Fruit fly (Drosophila melanogaster) whole organism, prepupa: ENCODE results near the gene EndoA.

Experiments used
- Blimp-1 ChIP-seq: fragments of 200-800 bp; sonication (Bioruptor generic); optimal IDR thresholded peaks from 3 replicates; lab custom pipeline; 2017; ENCODE audit warnings: missing biosample characterization, missing genetic modification characterization, mild to moderate bottlenecking, moderate library complexity, missing genetic modification reagents
- CG10631 ChIP-seq: fragments of 200-800 bp; sonication (Bioruptor generic); optimal IDR thresholded peaks from 2 replicates; lab custom pipeline; 2016; ENCODE audit warnings: missing biosample characterization, missing genetic modification characterization
- CG10669 ChIP-seq: fragments of 200-800 bp; sonication (Bioruptor generic); optimal IDR thresholded peaks from 3 replicates; lab custom pipeline; 2018; ENCODE audit warnings: missing biosample characterization, mild to moderate bottlenecking, missing genetic modification characterization, moderate library complexity
- CG11294 ChIP-seq: fragments of 200-800 bp; sonication (Bioruptor generic); IDR thresholded peaks from 2 replicates; pipeline ENCODE4 v1.3.6; 2022; ENCODE audit warnings: missing biosample characterization, missing genetic modification characterization
- CG11762 ChIP-seq: fragments of 200-800 bp; sonication (Bioruptor generic); optimal IDR thresholded peaks from 3 replicates; lab custom pipeline; 2016; ENCODE audit warnings: missing biosample characterization, missing genetic modification characterization; ENCODE audit not compliant: insufficient read depth
- CG11902 ChIP-seq: fragments of 200-800 bp; sonication (Bioruptor generic); optimal IDR thresholded peaks from 3 replicates; lab custom pipeline; 2016; ENCODE audit warnings: missing biosample characterization, missing genetic modification characterization
- CG15336 ChIP-seq: fragments of 200-800 bp; sonication (Bioruptor generic); IDR thresholded peaks from 2 replicates; pipeline ENCODE4 v1.3.6; 2022; ENCODE audit warnings: missing biosample characterization, missing genetic modification characterization
- CG1621 ChIP-seq: fragments of 200-800 bp; sonication (Bioruptor generic); optimal IDR thresholded peaks from 3 replicates; lab custom pipeline; 2018; ENCODE audit warnings: missing biosample characterization, mild to moderate bottlenecking, missing genetic modification characterization
- CG16779 ChIP-seq: fragments of 200-800 bp; sonication (Bioruptor generic); optimal IDR thresholded peaks from 3 replicates; lab custom pipeline; 2017; ENCODE audit warnings: missing biosample characterization, mild to moderate bottlenecking, missing genetic modification characterization
- CG3032 ChIP-seq: fragments of 200-800 bp; optimal IDR thresholded peaks from 2 replicates; lab custom pipeline; 2019; ENCODE audit warnings: missing biosample characterization, mild to moderate bottlenecking, missing genetic modification characterization, moderate library complexity
- CG31627 ChIP-seq: fragments of 200-800 bp; sonication (Bioruptor generic); optimal IDR thresholded peaks from 3 replicates; lab custom pipeline; 2016; ENCODE audit warnings: missing biosample characterization, missing genetic modification characterization
- CG32006 ChIP-seq: fragments of 200-800 bp; sonication (Bioruptor generic); optimal IDR thresholded peaks from 3 replicates; lab custom pipeline; 2017; ENCODE audit warnings: missing biosample characterization, mild to moderate bottlenecking, missing genetic modification characterization
- CG3919 ChIP-seq: fragments of 200-800 bp; sonication (Bioruptor generic); optimal IDR thresholded peaks from 3 replicates; lab custom pipeline; 2016; ENCODE audit warnings: missing biosample characterization, missing genetic modification characterization
- CG4318 ChIP-seq: fragments of 200-800 bp; sonication (Bioruptor generic); optimal IDR thresholded peaks from 3 replicates; lab custom pipeline; 2017; ENCODE audit warnings: missing biosample characterization, mild to moderate bottlenecking, missing genetic modification characterization
- CG6163 ChIP-seq: fragments of 200-800 bp; sonication (Bioruptor generic); IDR thresholded peaks from 3 replicates; pipeline ENCODE4 v1.3.6; 2022; ENCODE audit warnings: missing biosample characterization, missing genetic modification characterization
- CG6792 ChIP-seq: fragments of 200-800 bp; sonication (Bioruptor generic); optimal IDR thresholded peaks from 3 replicates; lab custom pipeline; 2016; ENCODE audit warnings: missing biosample characterization, missing genetic modification characterization
- CG6854 ChIP-seq: fragments of 200-800 bp; sonication (Bioruptor generic); optimal IDR thresholded peaks from 2 replicates; lab custom pipeline; 2017; ENCODE audit warnings: missing biosample characterization, mild to moderate bottlenecking, missing genetic modification characterization
- CG7368 ChIP-seq: fragments of 200-800 bp; sonication (Bioruptor generic); optimal IDR thresholded peaks from 3 replicates; lab custom pipeline; 2016; ENCODE audit warnings: missing biosample characterization, missing genetic modification characterization
- CG8119 ChIP-seq: fragments of 200-800 bp; sonication (Bioruptor generic); IDR thresholded peaks from 3 replicates; pipeline ENCODE4 v1.3.6; 2022; ENCODE audit warnings: missing biosample characterization, missing genetic modification characterization
- CG9139 ChIP-seq: fragments of 200-800 bp; sonication (Bioruptor generic); optimal IDR thresholded peaks from 3 replicates; lab custom pipeline; 2017; ENCODE audit warnings: missing biosample characterization, mild to moderate bottlenecking, missing genetic modification characterization
- Eip75B ChIP-seq: fragments of 200-800 bp; sonication (Bioruptor generic); optimal IDR thresholded peaks from 3 replicates; lab custom pipeline; 2016; ENCODE audit warnings: missing biosample characterization, missing genetic modification characterization
- Eip78C ChIP-seq: fragments of 200-800 bp; sonication (Bioruptor generic); peaks from one replicate; lab custom pipeline; 2016; ENCODE audit warnings: missing biosample characterization, missing genetic modification characterization
- Eip93F ChIP-seq: fragments of 200-800 bp; sonication (Bioruptor generic); optimal IDR thresholded peaks from 2 replicates; lab custom pipeline; 2016; ENCODE audit warnings: missing biosample characterization, mild to moderate bottlenecking, missing genetic modification characterization
- Ets21C ChIP-seq: fragments of 200-800 bp; sonication (Bioruptor generic); optimal IDR thresholded peaks from 3 replicates; lab custom pipeline; 2016; ENCODE audit warnings: missing biosample characterization, missing genetic modification characterization
- Ets96B ChIP-seq: fragments of 200-800 bp; optimal IDR thresholded peaks from 2 replicates; lab custom pipeline; 2019; ENCODE audit warnings: missing biosample characterization, mild to moderate bottlenecking, missing genetic modification characterization, moderate library complexity
- Gug ChIP-seq: fragments of 200-800 bp; sonication (Bioruptor generic); IDR thresholded peaks from 2 replicates; pipeline ENCODE4 v1.3.6; 2022; ENCODE audit warnings: missing biosample characterization, missing genetic modification characterization
- Hr4 ChIP-seq: fragments of 200-800 bp; sonication (Bioruptor generic); optimal IDR thresholded peaks from 3 replicates; lab custom pipeline; 2016; ENCODE audit warnings: missing biosample characterization, missing genetic modification characterization
- OdsH ChIP-seq: fragments of 200-800 bp; sonication (Bioruptor generic); optimal IDR thresholded peaks from 3 replicates; lab custom pipeline; 2016; ENCODE audit warnings: missing biosample characterization, missing genetic modification characterization
- Smox ChIP-seq: fragments of 200-800 bp; sonication (Bioruptor generic); optimal IDR thresholded peaks from 3 replicates; lab custom pipeline; 2016; ENCODE audit warnings: missing biosample characterization, missing genetic modification characterization
- Sox102F ChIP-seq: fragments of 200-800 bp; sonication (Bioruptor generic); optimal IDR thresholded peaks from 2 replicates; lab custom pipeline; 2016; ENCODE audit warnings: missing biosample characterization, mild to moderate bottlenecking, missing genetic modification characterization
- Sox14 ChIP-seq: fragments of 200-800 bp; sonication (Bioruptor generic); optimal IDR thresholded peaks from 3 replicates; lab custom pipeline; 2016; ENCODE audit warnings: missing biosample characterization, missing genetic modification characterization
- achi ChIP-seq: fragments of 200-800 bp; sonication (Bioruptor generic); optimal IDR thresholded peaks from 3 replicates; lab custom pipeline; 2016; ENCODE audit warnings: missing biosample characterization, missing genetic modification characterization
- acj6 ChIP-seq: fragments of 200-800 bp; sonication (Bioruptor generic); optimal IDR thresholded peaks from 3 replicates; lab custom pipeline; 2016; ENCODE audit warnings: missing biosample characterization, missing genetic modification characterization
- cyc ChIP-seq: fragments of 200-800 bp; sonication (Bioruptor generic); optimal IDR thresholded peaks from 3 replicates; lab custom pipeline; 2016; ENCODE audit warnings: missing biosample characterization, missing genetic modification characterization
- dsx ChIP-seq: fragments of 200-800 bp; optimal IDR thresholded peaks from 3 replicates; lab custom pipeline; 2019; ENCODE audit warnings: missing biosample characterization, mild to moderate bottlenecking, missing genetic modification characterization, moderate library complexity; ENCODE audit not compliant: poor library complexity, severe bottlenecking
- eg ChIP-seq: fragments of 200-800 bp; sonication (Bioruptor generic); IDR thresholded peaks from 3 replicates; pipeline ENCODE4 v1.3.6; 2022; ENCODE audit warnings: missing biosample characterization, missing genetic modification characterization
- esn ChIP-seq: fragments of 200-800 bp; sonication (Bioruptor generic); optimal IDR thresholded peaks from 2 replicates; lab custom pipeline; 2016; ENCODE audit warnings: missing biosample characterization, mild to moderate bottlenecking, missing genetic modification characterization, moderate library complexity
- fd59A ChIP-seq: fragments of 200-800 bp; sonication (Bioruptor generic); optimal IDR thresholded peaks from 2 replicates; lab custom pipeline; 2017; ENCODE audit warnings: missing biosample characterization, mild to moderate bottlenecking, missing genetic modification characterization, missing genetic modification reagents
- fd85E ChIP-seq: fragments of 200-800 bp; sonication (Bioruptor generic); optimal IDR thresholded peaks from 3 replicates; lab custom pipeline; 2016; ENCODE audit warnings: missing biosample characterization, missing genetic modification characterization
- fkh ChIP-seq: fragments of 200-800 bp; sonication (Bioruptor generic); optimal IDR thresholded peaks from 3 replicates; lab custom pipeline; 2017; ENCODE audit warnings: missing biosample characterization, mild to moderate bottlenecking, missing genetic modification characterization, moderate library complexity
- lz ChIP-seq: fragments of 200-800 bp; sonication (Bioruptor generic); optimal IDR thresholded peaks from 3 replicates; lab custom pipeline; 2016; ENCODE audit warnings: missing biosample characterization, missing genetic modification characterization
- pdm3 ChIP-seq: fragments of 200-800 bp; sonication (Bioruptor generic); optimal IDR thresholded peaks from 3 replicates; lab custom pipeline; 2016; ENCODE audit warnings: missing biosample characterization, missing genetic modification characterization
- salr ChIP-seq, 2 experiments: fragments of 200-800 bp; sonication (Bioruptor generic); optimal IDR thresholded peaks; 3 replicates each; lab custom pipeline; 2016 to 2018; ENCODE audit warnings: missing biosample characterization in 2 of 2, missing genetic modification characterization in 2 of 2, mild to moderate bottlenecking in 1 of 2
- spab ChIP-seq: fragments of 200-800 bp; sonication (Bioruptor generic); optimal IDR thresholded peaks from 2 replicates; lab custom pipeline; 2017; ENCODE audit warnings: missing biosample characterization, mild to moderate bottlenecking, missing genetic modification characterization, missing genetic modification reagents
- ss ChIP-seq, 2 experiments: fragments of 200-800 bp; sonication (Bioruptor generic); optimal IDR thresholded peaks; 2 replicates in 1 of 2; 3 replicates in 1 of 2; lab custom pipeline; 2017 to 2018; ENCODE audit warnings: mild to moderate bottlenecking in 2 of 2, missing biosample characterization in 2 of 2, missing genetic modification characterization in 2 of 2, moderate library complexity in 1 of 2
- svp ChIP-seq: fragments of 200-800 bp; sonication (Bioruptor generic); peaks from one replicate; lab custom pipeline; 2016; ENCODE audit warnings: missing biosample characterization, missing genetic modification characterization
- topi ChIP-seq: fragments of 200-800 bp; sonication (Bioruptor generic); optimal IDR thresholded peaks from 3 replicates; lab custom pipeline; 2016; ENCODE audit warnings: missing biosample characterization, missing genetic modification characterization
- vri ChIP-seq: fragments of 200-800 bp; sonication (Bioruptor generic); optimal IDR thresholded peaks from 3 replicates; lab custom pipeline; 2016; ENCODE audit warnings: missing biosample characterization, mild to moderate bottlenecking, missing genetic modification characterization

Gene EndoA

dm6 chr3R:18905921-18906878 is at the start of gene EndoA:
Gene EndoA, plus strand, starts transcription at chr3R:18906609.
- TF ChIP-seq Sox102F (GFP tag; lab: Kevin White, UChicago) (peak; percentile 22), Hr4 (GFP tag; lab: Kevin White, UChicago) (peak; percentile 38), CG4318 (no peak), achi (GFP tag; lab: Kevin White, UChicago) (peak; percentile 29), ss (GFP tag; optimal IDR thresholded peaks at IDR 0.05; lab: Kevin White, UChicago) (no peak), cyc (GFP tag; lab: Kevin White, UChicago) (peak; percentile 18), CG3032 (no peak), CG32006 (peak; percentile 25), CG1621 (no peak), Blimp-1 (GFP tag; lab: Kevin White, UChicago) (peak; percentile 58), OdsH (peak; percentile 17), acj6 (peak; percentile 3), Ets96B (peak; percentile 21), spab (GFP tag; lab: Kevin White, UChicago) (no peak), Eip75B (GFP tag; lab: Kevin White, UChicago) (peak; percentile 24), CG10631 (GFP tag; lab: Kevin White, UChicago) (peak; percentile 47), CG6163 (GFP tag; lab: Robert Waterston, UW) (peak; percentile 14; the same call in 1 of the 3 replicates), Eip93F (GFP tag; lab: Kevin White, UChicago) (peak; percentile 30), CG31627 (GFP tag; lab: Kevin White, UChicago) (peak; percentile 11), Sox14 (peak; percentile 5), fkh (GFP tag; lab: Kevin White, UChicago) (no peak), CG11762 (GFP tag; lab: Kevin White, UChicago) (peak; percentile 14), fd85E (GFP tag; lab: Kevin White, UChicago) (no peak), eg (GFP tag; lab: Robert Waterston, UW) (peak; percentile 54), Eip78C (GFP tag; lab: Kevin White, UChicago) (peak; percentile 71), Ets21C (GFP tag; lab: Kevin White, UChicago) (no peak), CG7368 (GFP tag; lab: Kevin White, UChicago) (peak; percentile 24), CG6854 (no peak), CG16779 (tag; lab: Kevin White, UChicago) (no peak), CG11902 (no peak), Smox (GFP tag; lab: Kevin White, UChicago) (peak; percentile 11), svp (peak; percentile 65), CG10669 (GFP tag; lab: Kevin White, UChicago) (peak; percentile 38), fd59A (GFP tag; lab: Kevin White, UChicago) (no peak), CG3919 (GFP tag; lab: Kevin White, UChicago) (peak; percentile 27), topi (peak; percentile 13), vri (no peak), esn (GFP tag; lab: Kevin White, UChicago) (peak; percentile 16), CG9139 (no peak), CG6792 (GFP tag; lab: Kevin White, UChicago) (no peak), CG8119 (GFP tag; lab: Robert Waterston, UW) (peak; percentile 43; the same call in 2 of the 3 replicates), dsx (GFP tag; lab: Kevin White, UChicago) (peak; percentile 48), CG15336 (GFP tag; lab: Robert Waterston, UW) (peak; percentile 15; the same call in 1 of the 2 replicates), lz (GFP tag; lab: Kevin White, UChicago) (peak; percentile 32), pdm3 (GFP tag; lab: Kevin White, UChicago) (no peak), salr (GFP tag; optimal IDR thresholded peaks at IDR 0.05; lab: Kevin White, UChicago) (no peak), Gug (GFP tag; lab: Robert Waterston, UW) (0 out of 2 replicates have a peak, but pooled peaks have one; percentile 32), CG11294 (GFP tag; lab: Robert Waterston, UW) (no peak; the same call in 1 of the 2 replicates)
